Worm (Caenorhabditis elegans) whole organism, early embryonic: ENCODE results near the gene Y82E9BR.22.
"Not testable (repeated sequence)": the region's sequence is repeated elsewhere in the genome, so short reads cannot be mapped to it uniquely, and the experiment has no call there.

ENCODE experiments used
- B0310.2 ChIP-seq: sonication (generic microtip); optimal IDR thresholded peaks from 2 replicates; lab custom pipeline; 2016; ENCODE audit warnings: mild to moderate bottlenecking, missing genetic modification characterization, missing compliant biosample characterization
- ama-1 ChIP-seq: fragments of 150-350 bp; optimal IDR thresholded peaks from 2 replicates; lab custom pipeline; 2014
- ceh-13 ChIP-seq: fragments of 200-800 bp; sonication (Bioruptor generic); optimal IDR thresholded peaks from 2 replicates; lab custom pipeline; 2018; ENCODE audit warnings: mild to moderate bottlenecking, missing genetic modification characterization, missing compliant biosample characterization
- flt-1 ChIP-seq: fragments of 200-800 bp; sonication (Bioruptor generic); IDR thresholded peaks from 2 replicates; pipeline ENCODE4 v1.3.6; 2022; ENCODE audit warnings: missing genetic modification characterization, missing compliant biosample characterization
- hmbx-1 ChIP-seq: sonication (generic microtip); optimal IDR thresholded peaks from 2 replicates; lab custom pipeline; 2016; ENCODE audit warnings: mild to moderate bottlenecking, missing genetic modification characterization, missing compliant biosample characterization
- hmg-4 ChIP-seq: fragments of 200-800 bp; sonication (Bioruptor generic); optimal IDR thresholded peaks from 2 replicates; lab custom pipeline; 2018; ENCODE audit warnings: mild to moderate bottlenecking, missing genetic modification characterization, missing compliant biosample characterization
- hnd-1 ChIP-seq: sonication (generic microtip); optimal IDR thresholded peaks from 2 replicates; lab custom pipeline; 2016; ENCODE audit warnings: missing genetic modification characterization, missing compliant biosample characterization
- tbx-11 ChIP-seq: fragments of 200-800 bp; sonication (Bioruptor generic); IDR thresholded peaks from 2 replicates; pipeline ENCODE4 v1.3.6; 2022; ENCODE audit warnings: missing genetic modification characterization, missing compliant biosample characterization
- tbx-37 ChIP-seq: fragments of 200-800 bp; sonication (Bioruptor generic); conservative IDR thresholded peaks from 2 replicates; pipeline ENCODE4 v1.3.6; 2022; ENCODE audit warnings: missing genetic modification reagents, missing genetic modification characterization, missing compliant biosample characterization
- tra-4 ChIP-seq: sonication (generic microtip); optimal IDR thresholded peaks from 2 replicates; lab custom pipeline; 2017; ENCODE audit warnings: missing genetic modification characterization, missing compliant biosample characterization

Gene Y82E9BR.22

ce11 chrIII:1372563-1372962, 36.5 kb downstream of the Y82E9BR.22 start:
- no peak for TF ChIP-seq tbx-37 (GFP tag; lab: Robert Waterston, UW)

- no peak for TF ChIP-seq hmbx-1 (tag; lab: Kevin White, UChicago)
- no peak for TF ChIP-seq B0310.2
- no peak for TF ChIP-seq tbx-37 (GFP tag; lab: Robert Waterston, UW)
- no peak for TF ChIP-seq flt-1
- no peak for TF ChIP-seq ama-1 (lab: Kevin White, UChicago)
- TF ChIP-seq hnd-1 (tag; lab: Kevin White, UChicago): no peak
- TF ChIP-seq hmg-4 (GFP tag; lab: Kevin White, UChicago): no peak
- TF ChIP-seq tra-4: no peak
- no peak for TF ChIP-seq tbx-11 (GFP tag; lab: Robert Waterston, UW)
Observed at ce11 chrIII:1359669-1360068, 49.4 kb downstream of the Y82E9BR.22 start, which contains the start of gene Y82E9BR.9. Gene Y82E9BR.9 (minus strand): TSS chrIII:1359769.

ce11 chrIII:1357973-1358372, 51.1 kb downstream of the Y82E9BR.22 start, which contains the start of gene Y82E9BR.8:
Gene Y82E9BR.8 (minus strand): TSS chrIII:1358073.
- not testable (repeated sequence) for TF ChIP-seq hmg-4 (GFP tag; lab: Kevin White, UChicago); B0310.2; ceh-13 (GFP tag; lab: Kevin White, UChicago)
